Fruit fly (Drosophila melanogaster) Kc167 (cell line): Measurements from ENCODE around the gene Csas.

Experiments
- Myc ChIP-seq: fragments of >200 bp; optimal IDR thresholded peaks from 2 replicates; lab custom pipeline; 2017; ENCODE audit warnings: missing external identifiers
- h ChIP-seq: fragments of >200 bp; optimal IDR thresholded peaks from 3 replicates; lab custom pipeline; 2018; ENCODE audit warnings: missing external identifiers

DNA sequence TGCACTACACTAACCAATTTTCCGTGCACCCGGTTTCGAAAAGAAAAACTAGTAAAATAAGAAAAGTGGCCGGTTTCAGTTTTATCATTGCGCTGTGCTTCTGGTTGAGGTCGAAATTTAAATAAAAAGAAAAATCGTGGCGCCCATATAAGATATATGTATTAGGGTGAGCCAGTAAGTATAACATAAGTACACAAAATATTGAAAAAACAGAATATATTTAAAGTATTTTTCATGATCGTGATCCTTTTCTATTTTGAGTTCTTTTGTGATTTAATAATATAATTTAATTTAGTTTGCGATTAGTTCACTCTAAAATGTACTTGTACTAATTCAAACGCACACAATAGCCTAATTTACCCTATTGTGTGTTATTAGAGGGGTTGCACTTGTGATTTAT is at the start of gene Csas:
- TF ChIP-seq Myc (no peak), h (lab: Kevin White, UChicago) (no peak)
